Fruit fly (Drosophila melanogaster): ENCODE data around the gene bc10.

bc10 gene

DNA sequence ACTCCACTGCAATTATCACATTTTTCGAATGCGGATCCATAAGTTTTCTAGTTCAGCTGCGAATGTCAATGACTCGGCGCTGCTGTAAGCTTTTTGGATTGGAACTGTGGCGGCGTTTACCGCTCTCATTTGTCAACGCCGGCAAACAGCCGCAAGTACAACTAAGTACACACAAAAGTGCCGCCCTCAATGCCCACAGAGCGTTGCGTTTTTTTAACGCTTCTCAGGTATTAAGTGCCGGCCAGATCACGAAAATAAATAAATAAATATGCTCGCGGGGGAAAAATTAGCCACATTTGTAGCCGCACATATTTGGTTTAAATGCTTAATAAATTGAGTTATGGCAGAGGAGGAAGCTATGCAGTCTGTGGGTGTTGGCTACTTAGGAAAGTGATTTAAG is 16.5 kb downstream of the bc10 start (continued):
- TF ChIP-seq exex (tag; optimal IDR thresholded peaks at IDR 0.05) (no peak), otp (GFP tag; IDR thresholded peaks at IDR 0.05) (0 out of 3 replicates have a peak, but pooled peaks have one; percentile 55), unc-4 (GFP tag; IDR thresholded peaks at IDR 0.05; ENCODE audit: partially characterized antibody) (no peak), en (GFP tag; optimal IDR thresholded peaks at IDR 0.05) (no peak), CG2129 (GFP tag; IDR thresholded peaks at IDR 0.05; ENCODE audit: partially characterized antibody) (no peak), tx (GFP tag; optimal IDR thresholded peaks at IDR 0.05) (no peak), mld (GFP tag; IDR thresholded peaks at IDR 0.05; ENCODE audit: partially characterized antibody) (no peak), CG17612 (GFP tag; IDR thresholded peaks at IDR 0.05) (no peak), ab (GFP tag; optimal IDR thresholded peaks at IDR 0.05) (no peak), NFAT (GFP tag; IDR thresholded peaks at IDR 0.05) (no peak), inv (GFP tag; IDR thresholded peaks at IDR 0.05; ENCODE audit: partially characterized antibody) (no peak), CG10321 (GFP tag; IDR thresholded peaks at IDR 0.05) (no peak), CG17328 (GFP tag; IDR thresholded peaks at IDR 0.05) (0 out of 2 replicates have a peak, but pooled peaks have one; percentile 25), Hand (GFP tag; optimal IDR thresholded peaks at IDR 0.05) (no peak), sqz (GFP tag; optimal IDR thresholded peaks at IDR 0.05) (peak; percentile 7), Med (GFP tag) (peak; percentile 74), Adf1 (GFP tag; IDR thresholded peaks at IDR 0.05) (no peak), sima (GFP tag; optimal IDR thresholded peaks at IDR 0.05) (no peak), CG4707 (GFP tag; optimal IDR thresholded peaks at IDR 0.05) (no peak), CG11247 (GFP tag; IDR thresholded peaks at IDR 0.05) (0 out of 2 replicates have a peak, but pooled peaks have one; percentile 23), pfk (GFP tag; optimal IDR thresholded peaks at IDR 0.05) (no peak), so (GFP tag; IDR thresholded peaks at IDR 0.05) (no peak), pros (GFP tag; optimal IDR thresholded peaks at IDR 0.05) (no peak), fu2 (GFP tag; optimal IDR thresholded peaks at IDR 0.05) (no peak), vnd (GFP tag; IDR thresholded peaks at IDR 0.05; ENCODE audit: partially characterized antibody) (no peak), prd (optimal IDR thresholded peaks at IDR 0.05) (no peak), prd (GFP tag; IDR thresholded peaks at IDR 0.05) (0 out of 3 replicates have a peak, but pooled peaks have one; percentile 9)

DNA sequence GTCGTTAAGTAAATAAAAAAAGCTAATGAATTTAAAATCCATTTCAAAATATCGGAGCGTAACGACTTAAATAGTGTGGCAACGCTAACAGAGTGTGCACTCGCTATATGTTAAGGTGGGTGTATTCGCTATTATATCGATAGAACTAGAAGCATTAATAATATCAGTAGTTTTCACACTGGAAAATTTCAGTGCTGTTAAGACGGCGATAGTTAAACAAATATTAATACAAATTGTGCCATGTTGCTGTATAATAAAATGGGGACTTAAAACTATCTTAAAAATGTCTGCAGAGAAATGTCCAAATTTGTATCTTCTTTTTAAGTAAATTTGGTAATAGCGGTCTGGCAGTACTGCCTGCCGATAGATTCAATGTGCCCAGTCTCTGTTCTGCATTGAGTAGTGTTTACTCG is 18.3 kb downstream of the bc10 start:
- peak; percentile 75 for TF ChIP-seq dan (GFP tag; IDR thresholded peaks at IDR 0.05)
- peak; percentile 87 for TF ChIP-seq chm (GFP tag; IDR thresholded peaks at IDR 0.05)
- peak; percentile 95 for TF ChIP-seq sisA (GFP tag; IDR thresholded peaks at IDR 0.05)
- TF ChIP-seq H2.0 (GFP tag; IDR thresholded peaks at IDR 0.05), result peak; percentile 90
- TF ChIP-seq cad (GFP tag; optimal IDR thresholded peaks at IDR 0.05), result no peak
- peak; percentile 86 for TF ChIP-seq CG8944 (GFP tag; optimal IDR thresholded peaks at IDR 0.05)
- peak; percentile 78 for TF ChIP-seq CG9876 (GFP tag; optimal IDR thresholded peaks at IDR 0.05)
- TF ChIP-seq CG18764 (GFP tag; optimal IDR thresholded peaks at IDR 0.05), result peak; percentile 78
- peak; percentile 83 for TF ChIP-seq CG1792 (GFP tag; optimal IDR thresholded peaks at IDR 0.05)
- peak; percentile 88 for TF ChIP-seq H15 (GFP tag; IDR thresholded peaks at IDR 0.05)
- peak in 1 of 3 experiments; percentile 74 for TF ChIP-seq lola (GFP tag; optimal IDR thresholded peaks at IDR 0.05)
- peak; percentile 74 for TF ChIP-seq gfzf (GFP tag; optimal IDR thresholded peaks at IDR 0.05)
- TF ChIP-seq Dip3 (GFP tag; optimal IDR thresholded peaks at IDR 0.05), result peak; percentile 88
- no peak for TF ChIP-seq ac (GFP tag; optimal IDR thresholded peaks at IDR 0.05)
- TF ChIP-seq CG13894 (tag; optimal IDR thresholded peaks at IDR 0.05), result no peak
- TF ChIP-seq Bteb2 (GFP tag; optimal IDR thresholded peaks at IDR 0.05), result peak; percentile 67
- TF ChIP-seq CG17568 (GFP tag; optimal IDR thresholded peaks at IDR 0.05), result no peak
- peak; percentile 80 for TF ChIP-seq CG31388 (GFP tag; optimal IDR thresholded peaks at IDR 0.05)
- no peak for TF ChIP-seq Neu2 (GFP tag; optimal IDR thresholded peaks at IDR 0.05; ENCODE audit: borderline replicate concordance)
- TF ChIP-seq CG30020 (tag; optimal IDR thresholded peaks at IDR 0.05), result no peak
- peak; percentile 87 for TF ChIP-seq CG10654 (GFP tag; optimal IDR thresholded peaks at IDR 0.05)
- TF ChIP-seq CoRest (tag; optimal IDR thresholded peaks at IDR 0.05), result peak; percentile 91
- no peak for TF ChIP-seq CG6765 (GFP tag; optimal IDR thresholded peaks at IDR 0.05)
- TF ChIP-seq BtbVII (GFP tag; optimal IDR thresholded peaks at IDR 0.05), result no peak
- TF ChIP-seq CG15269 (tag; optimal IDR thresholded peaks at IDR 0.05), result no peak
- peak; percentile 44 for TF ChIP-seq CTCF (GFP tag; optimal IDR thresholded peaks at IDR 0.05)
